Worm (Caenorhabditis elegans) whole organism, young adult: Measurements from ENCODE around the gene ubc-21.

Experiments
- Y53G8AR.9 ChIP-seq: fragments of 200-800 bp; sonication (Bioruptor generic); conservative IDR thresholded peaks from 2 replicates; pipeline ENCODE4 v1.3.6; 2022; ENCODE audit warnings: missing genetic modification reagents, missing genetic modification characterization, missing compliant biosample characterization
- Y79H2A.3 ChIP-seq: fragments of 200-800 bp; sonication (Bioruptor generic); conservative IDR thresholded peaks from 2 replicates; pipeline ENCODE4 v1.3.6; 2022; ENCODE audit warnings: missing genetic modification reagents, missing genetic modification characterization, missing compliant biosample characterization
- ama-1 ChIP-seq, 3 experiments: fragments of 150-350 bp in 1 of 3; sonication (generic microtip) in 2 of 3; optimal IDR thresholded peaks; 2 replicates each; lab custom pipeline; 2014 to 2018; ENCODE audit warnings: missing biosample characterization in 2 of 3, missing genetic modification characterization in 2 of 3, missing genetic modification reagents in 2 of 3
- attf-5 ChIP-seq: fragments of 200-800 bp; sonication (Bioruptor generic); optimal IDR thresholded peaks from 2 replicates; lab custom pipeline; 2018; ENCODE audit warnings: mild to moderate bottlenecking, missing genetic modification characterization, missing compliant biosample characterization
- cebp-1 ChIP-seq, 2 experiments: fragments of 200-800 bp in 1 of 2; sonication (Bioruptor generic) in 1 of 2; sonication (generic microtip) in 1 of 2; IDR thresholded peaks in 1 of 2; optimal IDR thresholded peaks in 1 of 2; 2 replicates each; pipeline versions ENCODE4 v1.3.6 to Lab custom; 2017 to 2022; ENCODE audit warnings: missing compliant biosample characterization in 2 of 2, missing genetic modification characterization in 2 of 2, mild to moderate bottlenecking in 1 of 2, missing genetic modification reagents in 1 of 2, moderate library complexity in 1 of 2
- hlh-12 ChIP-seq: sonication (generic microtip); optimal IDR thresholded peaks from 2 replicates; lab custom pipeline; 2016; ENCODE audit warnings: missing genetic modification characterization, missing compliant biosample characterization
- madf-6 ChIP-seq: fragments of 200-800 bp; sonication (Bioruptor generic); IDR thresholded peaks from 2 replicates; pipeline ENCODE4 v1.3.6; 2022; ENCODE audit warnings: missing genetic modification reagents, missing genetic modification characterization, missing compliant biosample characterization
- mel-28 ChIP-seq: sonication (generic microtip); optimal IDR thresholded peaks from 2 replicates; lab custom pipeline; 2016; ENCODE audit warnings: borderline replicate concordance, mild to moderate bottlenecking, missing genetic modification characterization, missing compliant biosample characterization
- pbrm-1 ChIP-seq: fragments of 200-800 bp; sonication (Bioruptor generic); IDR thresholded peaks from 2 replicates; pipeline ENCODE4 v1.3.6; 2022; ENCODE audit warnings: missing genetic modification reagents, missing genetic modification characterization, missing compliant biosample characterization
- pha-4 ChIP-seq: fragments of 150-350 bp; sonication (generic microtip); optimal IDR thresholded peaks from 2 replicates; lab custom pipeline; 2014; ENCODE audit warnings: missing biosample characterization, missing genetic modification reagents, missing genetic modification characterization
- unc-130 ChIP-seq: sonication (generic microtip); optimal IDR thresholded peaks from 2 replicates; lab custom pipeline; 2016; ENCODE audit warnings: missing genetic modification reagents, missing genetic modification characterization, missing compliant biosample characterization
- unc-62 ChIP-seq: fragments of 150-350 bp; optimal IDR thresholded peaks from 2 replicates; lab custom pipeline; 2014; ENCODE audit warnings: missing biosample characterization, missing genetic modification reagents, missing genetic modification characterization
- ztf-3 ChIP-seq: fragments of 200-800 bp; sonication (Bioruptor generic); optimal IDR thresholded peaks from 2 replicates; lab custom pipeline; 2018; ENCODE audit warnings: mild to moderate bottlenecking, missing genetic modification characterization, missing compliant biosample characterization

ce11 chrX:8835405-8835804, 34.0 kb upstream of the ubc-21 start, which contains the start of gene sec-15:
- TF ChIP-seq unc-130 (no peak), pha-4 (no peak), ama-1 (optimal IDR thresholded peaks at IDR 0.05; lab: Kevin White, UChicago) (no peak), ama-1 (GFP tag; optimal IDR thresholded peaks at IDR 0.05; lab: Kevin White, UChicago) (no peak), ztf-3 (GFP tag; lab: Kevin White, UChicago) (no peak), Y53G8AR.9 (no peak), madf-6 (GFP tag; lab: Robert Waterston, UW) (no peak), hlh-12 (tag; lab: Kevin White, UChicago) (no peak), Y79H2A.3 (GFP tag; lab: Robert Waterston, UW) (no peak), attf-5 (GFP tag; lab: Kevin White, UChicago) (no peak), unc-62 (GFP tag; lab: Kevin White, UChicago) (no peak), pbrm-1 (GFP tag; lab: Robert Waterston, UW) (no peak), cebp-1 (GFP tag; IDR thresholded peaks at IDR 0.05; lab: Robert Waterston, UW) (no peak), cebp-1 (tag; optimal IDR thresholded peaks at IDR 0.05; lab: Kevin White, UChicago) (no peak), mel-28 (no peak)
